Fruit fly (Drosophila melanogaster): ENCODE measurements around the gene mid.

The mid gene

DNA sequence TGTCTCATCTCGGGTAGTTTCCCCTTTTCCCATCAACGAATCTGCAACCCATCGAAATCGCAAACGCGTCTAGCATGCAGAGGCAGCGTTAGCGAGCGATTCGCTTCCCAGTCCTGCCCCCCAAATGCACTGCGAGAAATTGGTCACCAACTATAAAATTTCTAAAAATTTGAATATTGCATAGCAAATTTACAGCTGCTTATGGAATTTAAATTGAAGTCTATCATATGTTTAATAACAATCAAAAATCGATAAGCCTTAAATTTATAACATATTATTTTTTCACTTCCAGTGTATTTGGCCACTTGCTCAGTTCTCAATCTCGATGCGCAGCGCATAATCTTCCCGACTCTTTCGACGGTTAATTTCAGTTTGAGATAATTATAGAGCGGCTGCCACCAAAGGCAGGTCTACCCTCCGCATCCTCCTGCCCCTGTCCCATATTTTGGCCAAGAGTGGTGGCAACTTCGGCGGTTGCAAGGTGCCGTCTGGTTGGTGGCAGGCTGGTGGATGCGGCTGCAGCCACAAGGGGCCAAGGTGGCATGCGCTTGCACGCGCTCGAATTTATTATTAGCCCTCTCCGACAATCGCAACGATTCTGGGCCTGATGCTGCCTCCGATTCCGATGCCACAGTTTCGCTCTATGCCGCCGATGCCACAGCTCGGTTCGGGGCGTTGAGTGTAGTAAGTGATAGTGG is 34.4 kb upstream of the mid start (continued):
- peak; percentile 10 for TF ChIP-seq Sox15 (GFP tag; optimal IDR thresholded peaks at IDR 0.05)
- TF ChIP-seq CG7368 (GFP tag; optimal IDR thresholded peaks at IDR 0.05): peak; percentile 32
- peak; percentile 77 for TF ChIP-seq OdsH (GFP tag; optimal IDR thresholded peaks at IDR 0.05)
- peak; percentile 48 for TF ChIP-seq dac (GFP tag; optimal IDR thresholded peaks at IDR 0.05)
- TF ChIP-seq CG6808 (GFP tag; optimal IDR thresholded peaks at IDR 0.05): peak; percentile 89
- peak; percentile 71 for TF ChIP-seq CG11294 (GFP tag; IDR thresholded peaks at IDR 0.05)
- TF ChIP-seq cyc (GFP tag; optimal IDR thresholded peaks at IDR 0.05): peak; percentile 57
- peak; percentile 70 for TF ChIP-seq net (GFP tag; optimal IDR thresholded peaks at IDR 0.05)
- peak; percentile 85 for TF ChIP-seq spab (GFP tag; optimal IDR thresholded peaks at IDR 0.05)
- peak; percentile 75 for TF ChIP-seq pdm3 (GFP tag; optimal IDR thresholded peaks at IDR 0.05)
- TF ChIP-seq Ets96B (tag; optimal IDR thresholded peaks at IDR 0.05): peak; percentile 91
- peak; percentile 70 for TF ChIP-seq lz (GFP tag; optimal IDR thresholded peaks at IDR 0.05)
- peak; percentile 94 for TF ChIP-seq CG6163 (GFP tag; IDR thresholded peaks at IDR 0.05)
- peak; percentile 69 for TF ChIP-seq CG9139 (GFP tag; optimal IDR thresholded peaks at IDR 0.05)
- peak; percentile 81 for TF ChIP-seq CG10669 (GFP tag; optimal IDR thresholded peaks at IDR 0.05)
- peak; percentile 85 for TF ChIP-seq Sox14 (GFP tag; optimal IDR thresholded peaks at IDR 0.05)
- peak; percentile 84 for TF ChIP-seq achi (GFP tag; optimal IDR thresholded peaks at IDR 0.05)
- peak; percentile 79 for TF ChIP-seq acj6 (GFP tag; optimal IDR thresholded peaks at IDR 0.05)
- TF ChIP-seq dsx (GFP tag; optimal IDR thresholded peaks at IDR 0.05; ENCODE audit: poor library complexity, severe bottlenecking): peak; percentile 88
- no peak for TF ChIP-seq CG6854 (GFP tag; optimal IDR thresholded peaks at IDR 0.05)
- TF ChIP-seq Hr38 (GFP tag; optimal IDR thresholded peaks at IDR 0.05): no peak
- peak; percentile 62 for TF ChIP-seq CG4318 (GFP tag; optimal IDR thresholded peaks at IDR 0.05)
- peak; percentile 22 for TF ChIP-seq fd85E (GFP tag; optimal IDR thresholded peaks at IDR 0.05)
- peak; percentile 83 for TF ChIP-seq CG10631 (GFP tag; optimal IDR thresholded peaks at IDR 0.05)
- TF ChIP-seq CG8632 (GFP tag; optimal IDR thresholded peaks at IDR 0.05): peak; percentile 58
- TF ChIP-seq CG31627 (GFP tag; optimal IDR thresholded peaks at IDR 0.05): peak; percentile 51
- peak; percentile 16 for TF ChIP-seq CG11902 (GFP tag; optimal IDR thresholded peaks at IDR 0.05)
- no peak for TF ChIP-seq fkh (GFP tag; optimal IDR thresholded peaks at IDR 0.05)
- TF ChIP-seq Met (GFP tag; optimal IDR thresholded peaks at IDR 0.05): peak; percentile 71
- TF ChIP-seq CG6792 (GFP tag; optimal IDR thresholded peaks at IDR 0.05): peak; percentile 72

DNA sequence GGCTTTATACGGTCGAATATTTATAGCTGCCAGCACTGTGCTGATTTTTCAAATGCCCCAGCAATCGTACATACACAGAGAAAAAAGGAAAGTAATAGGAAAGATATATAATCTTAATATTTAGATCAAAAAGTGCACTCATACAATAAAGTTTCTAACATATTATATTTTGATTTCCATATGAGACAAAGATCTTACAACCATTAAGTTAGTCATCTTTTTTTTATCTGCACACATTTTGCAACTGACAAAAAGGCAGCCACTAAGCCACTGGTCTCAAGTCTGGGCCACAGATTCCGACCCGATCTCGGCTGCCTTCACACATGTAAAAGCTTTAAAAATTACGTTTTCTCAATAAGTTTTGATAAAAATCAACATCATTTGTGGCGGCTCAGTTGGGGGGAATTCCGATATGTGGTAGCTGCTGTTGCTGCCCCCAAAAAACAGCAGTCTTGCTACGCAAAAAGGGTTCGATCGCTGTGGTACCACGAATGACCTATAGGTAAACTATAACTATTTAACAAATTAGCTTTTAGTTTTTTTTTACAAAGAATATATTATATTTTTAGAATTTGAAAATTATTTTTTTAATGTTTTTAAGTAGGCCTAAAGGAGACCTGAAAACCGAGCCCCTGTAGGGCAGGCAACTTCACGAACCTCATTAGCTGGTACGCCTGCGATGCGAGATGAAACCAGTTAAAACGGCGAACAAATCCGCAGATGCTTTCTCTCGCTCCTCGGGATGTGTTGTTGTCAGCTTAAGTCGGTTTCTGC is 32.5 kb upstream of the mid start:
- peak; percentile 53 for TF ChIP-seq Sox15 (GFP tag; optimal IDR thresholded peaks at IDR 0.05)
- TF ChIP-seq CG11902 (GFP tag; optimal IDR thresholded peaks at IDR 0.05): peak; percentile 61
- peak; percentile 61 for TF ChIP-seq OdsH (GFP tag; optimal IDR thresholded peaks at IDR 0.05)
- peak; percentile 55 for TF ChIP-seq lz (GFP tag; optimal IDR thresholded peaks at IDR 0.05)
- TF ChIP-seq CG3919 (GFP tag; optimal IDR thresholded peaks at IDR 0.05): peak; percentile 61
- peak; percentile 65 for TF ChIP-seq achi (GFP tag; optimal IDR thresholded peaks at IDR 0.05)
- peak; percentile 81 for TF ChIP-seq Eip78C (GFP tag)
- peak; percentile 52 for TF ChIP-seq CG32006 (GFP tag; optimal IDR thresholded peaks at IDR 0.05)
- TF ChIP-seq CG3032 (tag; optimal IDR thresholded peaks at IDR 0.05): peak; percentile 8
- TF ChIP-seq Eip93F (GFP tag; optimal IDR thresholded peaks at IDR 0.05): peak; percentile 62
- TF ChIP-seq Blimp-1 (GFP tag; optimal IDR thresholded peaks at IDR 0.05): peak; percentile 63
- peak; percentile 27 for TF ChIP-seq Hr39 (GFP tag; optimal IDR thresholded peaks at IDR 0.05)
- TF ChIP-seq Smox (GFP tag; optimal IDR thresholded peaks at IDR 0.05): peak; percentile 50
- TF ChIP-seq Hr4 (GFP tag; optimal IDR thresholded peaks at IDR 0.05): peak; percentile 22
- TF ChIP-seq net (GFP tag; optimal IDR thresholded peaks at IDR 0.05): peak; percentile 54
- TF ChIP-seq dsx (GFP tag; optimal IDR thresholded peaks at IDR 0.05; ENCODE audit: poor library complexity, severe bottlenecking): peak; percentile 14
- TF ChIP-seq Ets21C (GFP tag; optimal IDR thresholded peaks at IDR 0.05): no peak
- no peak for TF ChIP-seq dac (GFP tag; optimal IDR thresholded peaks at IDR 0.05)
- peak; percentile 79 for TF ChIP-seq CG6854 (GFP tag; optimal IDR thresholded peaks at IDR 0.05)
- TF ChIP-seq CG31627 (GFP tag; optimal IDR thresholded peaks at IDR 0.05): peak; percentile 24
- TF ChIP-seq svp (GFP tag): peak; percentile 89
- peak; percentile 53 for TF ChIP-seq vri (GFP tag; optimal IDR thresholded peaks at IDR 0.05)
- TF ChIP-seq topi (GFP tag; optimal IDR thresholded peaks at IDR 0.05): peak; percentile 57
- peak; percentile 61 for TF ChIP-seq acj6 (GFP tag; optimal IDR thresholded peaks at IDR 0.05)
- TF ChIP-seq CG7368 (GFP tag; optimal IDR thresholded peaks at IDR 0.05): no peak
- TF ChIP-seq Lpt (GFP tag; optimal IDR thresholded peaks at IDR 0.05): no peak
- TF ChIP-seq cyc (GFP tag; optimal IDR thresholded peaks at IDR 0.05): peak; percentile 32
- TF ChIP-seq Eip75B (GFP tag; optimal IDR thresholded peaks at IDR 0.05): no peak
- TF ChIP-seq CG10631 (GFP tag; optimal IDR thresholded peaks at IDR 0.05): peak; percentile 50
- peak; percentile 71 for TF ChIP-seq CG8632 (GFP tag; optimal IDR thresholded peaks at IDR 0.05)
- TF ChIP-seq spab (GFP tag; optimal IDR thresholded peaks at IDR 0.05): peak; percentile 24
- peak; percentile 22; the same call in 1 of the 3 replicates for TF ChIP-seq eg (GFP tag; IDR thresholded peaks at IDR 0.05)

Measured in whole organism, prepupa.